Worm (Caenorhabditis elegans) whole organism, young adult: ENCODE results near the gene F28C6.8.

Experiments
- B0261.1 ChIP-seq: sonication (generic microtip); optimal IDR thresholded peaks from 2 replicates; lab custom pipeline; 2016; ENCODE audit warnings: mild to moderate bottlenecking, missing genetic modification characterization, moderate library complexity, missing compliant biosample characterization
- F23B12.7 ChIP-seq: sonication (generic microtip); optimal IDR thresholded peaks from 2 replicates; lab custom pipeline; 2017; ENCODE audit warnings: missing genetic modification characterization, mild to moderate bottlenecking, missing compliant biosample characterization, antibody characterized with exemption, moderate library complexity; ENCODE audit not compliant: insufficient read depth
- Y53G8AR.9 ChIP-seq: fragments of 200-800 bp; sonication (Bioruptor generic); conservative IDR thresholded peaks from 2 replicates; pipeline ENCODE4 v1.3.6; 2022; ENCODE audit warnings: missing genetic modification reagents, missing genetic modification characterization, missing compliant biosample characterization
- Y79H2A.3 ChIP-seq: fragments of 200-800 bp; sonication (Bioruptor generic); conservative IDR thresholded peaks from 2 replicates; pipeline ENCODE4 v1.3.6; 2022; ENCODE audit warnings: missing genetic modification reagents, missing genetic modification characterization, missing compliant biosample characterization
- ama-1 ChIP-seq, 3 experiments: fragments of 150-350 bp in 1 of 3; sonication (generic microtip) in 2 of 3; optimal IDR thresholded peaks; 2 replicates each; lab custom pipeline; 2014 to 2018; ENCODE audit warnings: missing biosample characterization in 2 of 3, missing genetic modification characterization in 2 of 3, missing genetic modification reagents in 2 of 3
- ceh-27 ChIP-seq: fragments of 200-800 bp; sonication (Bioruptor generic); optimal IDR thresholded peaks from 2 replicates; lab custom pipeline; 2018; ENCODE audit warnings: mild to moderate bottlenecking, missing genetic modification characterization, moderate library complexity, missing compliant biosample characterization
- ceh-79 ChIP-seq: sonication (generic microtip); optimal IDR thresholded peaks from 2 replicates; lab custom pipeline; 2017; ENCODE audit warnings: mild to moderate bottlenecking, missing genetic modification characterization, missing compliant biosample characterization
- hrde-1 ChIP-seq: sonication (generic microtip); optimal IDR thresholded peaks from 2 replicates; lab custom pipeline; 2016; ENCODE audit warnings: missing genetic modification characterization, mild to moderate bottlenecking, missing compliant biosample characterization, moderate library complexity, missing genotype, missing genetic modification reagents, borderline replicate concordance
- madf-8 ChIP-seq: fragments of 200-800 bp; sonication (Bioruptor generic); conservative IDR thresholded peaks from 2 replicates; pipeline ENCODE4 v1.3.6; 2022; ENCODE audit warnings: missing genetic modification reagents, missing genetic modification characterization, missing compliant biosample characterization
- nhr-90 ChIP-seq: sonication (generic microtip); optimal IDR thresholded peaks from 2 replicates; lab custom pipeline; 2016; ENCODE audit warnings: missing genotype, mild to moderate bottlenecking, missing genetic modification characterization, missing compliant biosample characterization
- sea-2 ChIP-seq: fragments of 200-800 bp; sonication (Bioruptor generic); IDR thresholded peaks from 2 replicates; pipeline ENCODE4 v1.3.6; 2022; ENCODE audit warnings: missing genetic modification characterization, missing compliant biosample characterization
- somi-1 ChIP-seq: fragments of 200-800 bp; sonication (Bioruptor generic); optimal IDR thresholded peaks from 2 replicates; lab custom pipeline; 2018; ENCODE audit warnings: mild to moderate bottlenecking, missing genetic modification characterization, missing compliant biosample characterization
- unc-62 ChIP-seq: fragments of 150-350 bp; optimal IDR thresholded peaks from 2 replicates; lab custom pipeline; 2014; ENCODE audit warnings: missing biosample characterization, missing genetic modification reagents, missing genetic modification characterization

DNA sequence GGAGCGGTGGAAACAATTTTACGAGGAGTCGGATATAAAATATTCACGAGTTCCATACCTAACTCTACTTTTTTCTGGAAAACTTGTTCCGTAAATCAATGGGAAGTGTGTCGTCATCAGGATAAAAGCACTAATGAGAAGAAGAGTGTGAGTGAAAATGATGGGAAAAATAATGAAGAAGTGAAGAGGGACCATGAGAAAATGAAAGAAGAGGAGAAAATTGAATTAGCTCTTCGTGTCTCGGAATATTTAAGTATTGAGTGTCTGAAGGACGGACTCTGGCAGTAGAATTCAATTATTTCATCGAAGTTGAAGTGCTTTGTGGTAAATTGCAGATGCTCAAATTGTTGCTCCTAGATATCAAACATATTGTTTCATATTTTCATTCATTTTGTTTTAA lies 17.4 kb upstream of the F28C6.8 start:
- TF ChIP-seq madf-8 (GFP tag; lab: Robert Waterston, UW) (no peak), Y53G8AR.9 (no peak), Y79H2A.3 (GFP tag; lab: Robert Waterston, UW) (no peak), sea-2 (GFP tag; lab: Robert Waterston, UW) (no peak), unc-62 (GFP tag; lab: Kevin White, UChicago) (no peak), B0261.1 (tag; lab: Kevin White, UChicago) (no peak), F23B12.7 (no peak), somi-1 (no peak), ama-1 (optimal IDR thresholded peaks at IDR 0.05; lab: Kevin White, UChicago) (no peak), ama-1 (GFP tag; optimal IDR thresholded peaks at IDR 0.05; lab: Kevin White, UChicago) (no peak), ceh-27 (GFP tag; lab: Kevin White, UChicago) (no peak), nhr-90 (tag; lab: Kevin White, UChicago) (no peak), hrde-1 (tag; lab: Kevin White, UChicago) (no peak), ceh-79 (no peak)
